Worm (Caenorhabditis elegans): ENCODE data around the gene K01A6.6.

The K01A6.6 gene

ce11 chrIV:11735025-11735424 lies at the start of gene K01A6.6:
Gene K01A6.6, plus strand, starts transcription at chrIV:11735325.
- no peak for TF ChIP-seq unc-62 (GFP tag; optimal IDR thresholded peaks at IDR 0.05)

ce11 chrIV:11688018-11688417 lies 47.1 kb upstream of the K01A6.6 start, which contains the start of gene ZK792.5:
Gene ZK792.5, minus strand, starts transcription at chrIV:11688118.
- no peak for TF ChIP-seq unc-62 (GFP tag; optimal IDR thresholded peaks at IDR 0.05)

- TF ChIP-seq unc-62 (GFP tag; optimal IDR thresholded peaks at IDR 0.05) = no peak
These were observed 44.1 kb upstream of the K01A6.6 start, which contains the start of gene let-60 for ce11 chrIV:11690988-11691387. Gene let-60, minus strand, starts transcription at chrIV:11691088.

ce11 chrIV:11691524-11691923 lies 43.6 kb upstream of the K01A6.6 start:
- no peak for TF ChIP-seq unc-62 (GFP tag; optimal IDR thresholded peaks at IDR 0.05)

- no peak for TF ChIP-seq unc-62 (GFP tag; optimal IDR thresholded peaks at IDR 0.05)
These were observed 43.0 kb upstream of the K01A6.6 start for ce11 chrIV:11692071-11692673.

ce11 chrIV:11693493-11693892 lies 41.6 kb upstream of the K01A6.6 start, which contains the start of gene ZK792.12:
Gene ZK792.12, plus strand, starts transcription at chrIV:11693793.
- no peak for TF ChIP-seq unc-62 (GFP tag; optimal IDR thresholded peaks at IDR 0.05)

- TF ChIP-seq unc-62 (GFP tag; optimal IDR thresholded peaks at IDR 0.05) = no peak
These were observed 41.0 kb upstream of the K01A6.6 start, which contains the start of gene ZK792.7 for ce11 chrIV:11694143-11694542. Gene ZK792.7, plus strand, starts transcription at chrIV:11694443.

- TF ChIP-seq unc-62 (GFP tag; optimal IDR thresholded peaks at IDR 0.05) = no peak
These were observed 39.5 kb upstream of the K01A6.6 start for ce11 chrIV:11695634-11696033.

- no peak for TF ChIP-seq unc-62 (GFP tag; optimal IDR thresholded peaks at IDR 0.05)
These were observed 37.6 kb upstream of the K01A6.6 start for ce11 chrIV:11697514-11697913.

ce11 chrIV:11700100-11700499 lies 35.0 kb upstream of the K01A6.6 start:
- no peak for TF ChIP-seq unc-62 (GFP tag; optimal IDR thresholded peaks at IDR 0.05)

ce11 chrIV:11700752-11701151 lies 34.4 kb upstream of the K01A6.6 start, which contains the start of gene dpy-20:
Gene dpy-20, minus strand, starts transcription at chrIV:11700852.
- TF ChIP-seq unc-62 (GFP tag; optimal IDR thresholded peaks at IDR 0.05) = no peak

ce11 chrIV:11701878-11702277 lies 33.2 kb upstream of the K01A6.6 start:
- TF ChIP-seq unc-62 (GFP tag; optimal IDR thresholded peaks at IDR 0.05) = no peak

- no peak for TF ChIP-seq unc-62 (GFP tag; optimal IDR thresholded peaks at IDR 0.05)
These were observed 31.3 kb upstream of the K01A6.6 start, which contains the start of the genes T22B3.3 and alg-3 for ce11 chrIV:11703685-11704296. Gene T22B3.3, minus strand, starts transcription at chrIV:11703785. Gene alg-3, plus strand, starts transcription at chrIV:11704246.

- no peak for TF ChIP-seq unc-62 (GFP tag; optimal IDR thresholded peaks at IDR 0.05)
These were observed 24.8 kb upstream of the K01A6.6 start for ce11 chrIV:11710331-11710730.

- no peak for TF ChIP-seq unc-62 (GFP tag; optimal IDR thresholded peaks at IDR 0.05)
These were observed 21.8 kb upstream of the K01A6.6 start for ce11 chrIV:11713289-11713688.

- TF ChIP-seq unc-62 (GFP tag; optimal IDR thresholded peaks at IDR 0.05) = no peak
These were observed 20.4 kb upstream of the K01A6.6 start, which contains the start of gene magi-1 for ce11 chrIV:11714739-11715138. Gene magi-1, plus strand, starts transcription at chrIV:11715039.

ce11 chrIV:11716414-11716813 lies 18.7 kb upstream of the K01A6.6 start:
- no peak for TF ChIP-seq unc-62 (GFP tag; optimal IDR thresholded peaks at IDR 0.05)
